Worm (Caenorhabditis elegans) whole organism, young adult: Measurements from ENCODE around the gene C29F9.12.
"Not testable (repeated sequence)": the region's sequence is repeated elsewhere in the genome, so short reads cannot be mapped to it uniquely, and the experiment has no call there.

Source experiments
- F49E8.2 ChIP-seq: sonication (generic microtip); optimal IDR thresholded peaks from 3 replicates; lab custom pipeline; 2017; ENCODE audit warnings: missing genetic modification characterization, mild to moderate bottlenecking, missing compliant biosample characterization, antibody characterized with exemption, moderate library complexity; ENCODE audit not compliant: insufficient read depth
- ZK185.1 ChIP-seq: sonication (generic microtip); optimal IDR thresholded peaks from 2 replicates; lab custom pipeline; 2016; ENCODE audit warnings: mild to moderate bottlenecking, missing genetic modification characterization, missing compliant biosample characterization; ENCODE audit not compliant: poor library complexity, severe bottlenecking
- ama-1 ChIP-seq, 3 experiments: fragments of 150-350 bp in 1 of 3; sonication (generic microtip) in 2 of 3; optimal IDR thresholded peaks; 2 replicates each; lab custom pipeline; 2014 to 2018; ENCODE audit warnings: missing biosample characterization in 2 of 3, missing genetic modification characterization in 2 of 3, missing genetic modification reagents in 2 of 3
- aptf-2 ChIP-seq: fragments of 200-800 bp; sonication (Bioruptor generic); conservative IDR thresholded peaks from 2 replicates; pipeline ENCODE4 v1.3.6; 2022; ENCODE audit warnings: missing genetic modification reagents, missing genetic modification characterization, missing compliant biosample characterization
- attf-5 ChIP-seq: fragments of 200-800 bp; sonication (Bioruptor generic); optimal IDR thresholded peaks from 2 replicates; lab custom pipeline; 2018; ENCODE audit warnings: mild to moderate bottlenecking, missing genetic modification characterization, missing compliant biosample characterization
- ceh-100 ChIP-seq: fragments of 200-800 bp; sonication (Bioruptor generic); IDR thresholded peaks from 2 replicates; pipeline ENCODE4 v1.3.6; 2022; ENCODE audit warnings: missing genetic modification reagents, missing genetic modification characterization, missing compliant biosample characterization
- dpl-1 ChIP-seq: fragments of 150-350 bp; optimal IDR thresholded peaks from 2 replicates; lab custom pipeline; 2014; ENCODE audit warnings: missing biosample characterization, missing genetic modification reagents, missing genetic modification characterization
- him-1 ChIP-seq: sonication (generic microtip); optimal IDR thresholded peaks from 2 replicates; lab custom pipeline; 2016; ENCODE audit warnings: missing genotype, missing genetic modification reagents, missing genetic modification characterization, missing compliant biosample characterization
- snpc-4 ChIP-seq, 5 experiments: fragments of 150-350 bp in 1 of 5; sonication (generic microtip) in 4 of 5; optimal IDR thresholded peaks; 2 replicates each; lab custom pipeline; 2014 to 2018; ENCODE audit warnings: missing genetic modification characterization in 5 of 5, missing biosample characterization in 3 of 5, antibody characterized with exemption in 2 of 5, mild to moderate bottlenecking in 2 of 5, missing compliant biosample characterization in 2 of 5, missing genotype in 2 of 5, moderate library complexity in 2 of 5, missing genetic modification reagents in 1 of 5
- unc-62 ChIP-seq: fragments of 150-350 bp; optimal IDR thresholded peaks from 2 replicates; lab custom pipeline; 2014; ENCODE audit warnings: missing biosample characterization, missing genetic modification reagents, missing genetic modification characterization
- ztf-22 ChIP-seq: fragments of 200-800 bp; sonication (Bioruptor generic); optimal IDR thresholded peaks from 2 replicates; lab custom pipeline; 2018; ENCODE audit warnings: mild to moderate bottlenecking, missing genetic modification characterization, moderate library complexity, missing compliant biosample characterization

ce11 chrIII:160736-161400 is 39.0 kb upstream of the C29F9.12 start:
- not testable (repeated sequence) for TF ChIP-seq ama-1 (optimal IDR thresholded peaks at IDR 0.05; lab: Kevin White, UChicago); ama-1 (GFP tag; optimal IDR thresholded peaks at IDR 0.05; lab: Kevin White, UChicago); him-1 (tag; lab: Kevin White, UChicago); dpl-1 (GFP tag; lab: Kevin White, UChicago); unc-62 (GFP tag; lab: Kevin White, UChicago); ZK185.1 (tag; lab: Kevin White, UChicago); ztf-22; F49E8.2; aptf-2 (GFP tag; lab: Robert Waterston, UW); attf-5 (GFP tag; lab: Kevin White, UChicago); snpc-4 (GFP tag; optimal IDR thresholded peaks at IDR 0.05; lab: Kevin White, UChicago); snpc-4 (tag; optimal IDR thresholded peaks at IDR 0.05; lab: Kevin White, UChicago); ceh-100
